Worm (Caenorhabditis elegans) whole organism, L1 larva: ENCODE results near the gene cht-1.

Source experiments
- nhr-237 ChIP-seq: fragments of 150-350 bp; optimal IDR thresholded peaks from 2 replicates; lab custom pipeline; 2014; ENCODE audit warnings: missing biosample characterization, missing genetic modification characterization
- pqm-1 ChIP-seq: sonication (generic microtip); optimal IDR thresholded peaks from 3 replicates; lab custom pipeline; 2017; ENCODE audit warnings: missing biosample characterization, missing genetic modification characterization

DNA sequence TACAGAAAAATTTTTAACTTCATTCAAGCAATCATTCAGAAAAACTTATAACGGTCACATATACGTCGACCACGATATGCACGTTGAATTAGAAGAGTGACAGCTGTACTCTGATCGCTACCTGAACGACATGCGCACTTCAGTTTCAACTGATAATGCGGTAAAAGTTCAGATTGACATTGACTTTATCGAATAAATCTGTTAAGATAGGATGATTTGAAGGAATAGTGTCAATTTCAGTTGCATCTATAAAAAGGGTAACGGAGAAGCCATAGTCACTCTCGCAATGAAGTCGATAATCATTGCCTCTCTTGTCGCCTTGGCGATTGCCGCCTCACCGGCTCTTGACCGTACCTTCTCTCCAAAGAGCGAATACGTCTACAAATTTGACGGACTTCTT is 3.4 kb upstream of the cht-1 start, which contains the start of gene vit-5:
- TF ChIP-seq pqm-1 (tag; lab: Kevin White, UChicago), result no peak
- no peak for TF ChIP-seq nhr-237 (tag; lab: Kevin White, UChicago)
